Worm (Caenorhabditis elegans): ENCODE measurements around the gene fbxb-96.
"Not testable (repeated sequence)": the region's sequence is repeated elsewhere in the genome, so short reads cannot be mapped to it uniquely, and the experiment has no call there.

fbxb-96 gene

DNA sequence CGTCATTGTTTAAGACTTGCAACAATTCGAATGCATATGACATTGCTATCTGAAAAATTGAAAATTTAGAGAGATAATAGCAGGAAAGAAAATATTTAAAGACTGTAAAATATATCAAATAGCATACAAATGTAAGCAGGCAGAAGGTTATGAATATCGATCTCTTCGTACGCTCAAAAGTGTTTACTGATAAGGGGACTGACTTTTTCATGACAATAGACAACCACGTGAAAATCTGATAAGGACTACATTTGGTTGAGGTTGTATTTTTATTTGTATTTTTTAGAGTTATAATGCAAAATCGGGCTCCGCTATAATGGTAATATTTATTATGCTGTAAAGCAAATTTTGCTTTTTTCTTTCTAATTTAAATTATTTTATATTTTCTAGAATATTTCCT, 7.3 kb downstream of the fbxb-96 start, which contains the start of the genes C52E2.5 and C52E2.4 (continued):
- TF ChIP-seq egl-13 (tag; optimal IDR thresholded peaks at IDR 0.05): peak; percentile 5
- TF ChIP-seq tbx-2 (tag; optimal IDR thresholded peaks at IDR 0.05): no peak
- no peak for TF ChIP-seq nhr-11 (tag; optimal IDR thresholded peaks at IDR 0.05)
- TF ChIP-seq fkh-10 (GFP tag; optimal IDR thresholded peaks at IDR 0.05): no peak
- no peak for TF ChIP-seq ceh-8 (GFP tag; optimal IDR thresholded peaks at IDR 0.05)
- TF ChIP-seq lin-35 (GFP tag; optimal IDR thresholded peaks at IDR 0.05): peak in 1 of 2 experiments; percentile 34

- TF ChIP-seq elt-2 (tag; optimal IDR thresholded peaks at IDR 0.05) (peak; percentile 47), Y116A8C.19 (tag; optimal IDR thresholded peaks at IDR 0.05; ENCODE audit: borderline replicate concordance) (no peak), skn-1 (tag; optimal IDR thresholded peaks at IDR 0.05) (no peak)
Observed at ce11 chrII:1836204-1836603, 14.0 kb downstream of the fbxb-96 start, which contains the start of gene T08E11.1. TSS of gene T08E11.1 (plus strand) at chrII:1836504.

- no peak for TF ChIP-seq ztf-4 (tag; optimal IDR thresholded peaks at IDR 0.05)
Observed at ce11 chrII:1831883-1832388, 18.3 kb downstream of the fbxb-96 start, which contains the start of gene math-39. TSS of gene math-39 (plus strand) at chrII:1832338.

DNA sequence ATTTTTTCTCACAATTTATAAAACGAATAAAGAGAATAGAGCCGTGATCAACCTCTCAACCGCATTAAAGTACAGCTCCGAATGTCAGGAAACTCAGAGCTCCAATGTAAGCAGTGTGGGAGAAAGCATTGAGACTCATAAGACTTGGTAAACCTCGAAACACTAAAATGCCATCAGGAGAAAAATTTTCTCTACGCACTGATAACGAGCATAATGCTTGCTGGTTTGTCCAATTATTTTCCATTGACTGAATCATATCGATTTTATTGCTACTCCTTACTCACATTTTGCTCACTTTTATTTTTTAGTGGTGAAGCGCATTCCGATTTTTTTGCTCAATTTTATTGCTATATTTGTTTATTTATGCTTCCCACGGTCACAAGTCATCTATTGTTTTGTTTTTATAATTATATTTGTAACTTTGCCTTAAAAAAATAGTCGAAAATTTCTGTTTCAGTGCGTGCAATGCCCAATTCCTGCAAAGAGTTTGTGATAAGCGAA, 20.0 kb downstream of the fbxb-96 start, which contains the start of gene math-40:
TSS of gene math-40 (plus strand) at position 451 of the 501 bp plus-strand sequence.
- TF ChIP-seq alr-1 (tag; optimal IDR thresholded peaks at IDR 0.05; ENCODE audit: borderline replicate concordance) (no peak), egl-27 (tag; optimal IDR thresholded peaks at IDR 0.05) (no peak), efl-1 (optimal IDR thresholded peaks at IDR 0.05) (no peak), efl-1 (GFP tag; optimal IDR thresholded peaks at IDR 0.05 in 1 of 2) (peak in 1 of 2 experiments; percentile 18), elt-2 (tag; optimal IDR thresholded peaks at IDR 0.05) (peak; percentile 26)

ce11 chrII:1824329-1824728, 25.9 kb downstream of the fbxb-96 start, which contains the start of gene math-41:
TSS of gene math-41 (plus strand) at chrII:1824629.
- TF ChIP-seq pqm-1 (tag; optimal IDR thresholded peaks at IDR 0.05); elt-2 (tag; optimal IDR thresholded peaks at IDR 0.05); efl-1 (optimal IDR thresholded peaks at IDR 0.05); efl-1 (GFP tag; optimal IDR thresholded peaks at IDR 0.05 in 1 of 2): not testable (repeated sequence)

- peak; percentile 62 for TF ChIP-seq elt-2 (tag; optimal IDR thresholded peaks at IDR 0.05)
Observed at ce11 chrII:1823597-1823996, 26.6 kb downstream of the fbxb-96 start.

- TF ChIP-seq nhr-77 (tag; optimal IDR thresholded peaks at IDR 0.05) (no peak), dpl-1 (GFP tag; optimal IDR thresholded peaks at IDR 0.05) (no peak), lin-15B (tag; optimal IDR thresholded peaks at IDR 0.05) (no peak), C16A3.4 (tag; optimal IDR thresholded peaks at IDR 0.05) (no peak), alr-1 (tag; optimal IDR thresholded peaks at IDR 0.05; ENCODE audit: borderline replicate concordance) (no peak), ceh-90 (tag; optimal IDR thresholded peaks at IDR 0.05) (no peak), nhr-76 (tag; optimal IDR thresholded peaks at IDR 0.05) (no peak), nhr-71 (tag; optimal IDR thresholded peaks at IDR 0.05) (no peak), efl-1 (optimal IDR thresholded peaks at IDR 0.05) (no peak), efl-1 (GFP tag; optimal IDR thresholded peaks at IDR 0.05 in 1 of 2) (no peak), unc-130 (tag; optimal IDR thresholded peaks at IDR 0.05) (no peak), nhr-237 (tag; optimal IDR thresholded peaks at IDR 0.05) (no peak), ztf-4 (tag; optimal IDR thresholded peaks at IDR 0.05) (no peak), swsn-7 (tag; optimal IDR thresholded peaks at IDR 0.05) (no peak), hpl-2 (GFP tag; optimal IDR thresholded peaks at IDR 0.05) (no peak), elt-3 (tag; optimal IDR thresholded peaks at IDR 0.05) (no peak)
Observed at ce11 chrII:1820774-1821173, 29.4 kb downstream of the fbxb-96 start, which contains the start of gene fbxa-3. TSS of gene fbxa-3 (minus strand) at chrII:1820874.

Data from whole organism, L1 larva.